Fruit fly (Drosophila melanogaster): ENCODE measurements around the gene CG11755.
A peak's percentile ranks its signal among the peaks of the same experiment; 100 is the strongest.

The CG11755 gene

dm6 chr3R:8659907-8660660 lies 16.6 kb upstream of the CG11755 start (continued):
- TF ChIP-seq BEAF-32 (GFP tag; optimal IDR thresholded peaks at IDR 0.05): peak; percentile 97
- TF ChIP-seq sqz (GFP tag; optimal IDR thresholded peaks at IDR 0.05): peak; percentile 87
- no peak for TF ChIP-seq gcm2 (GFP tag; optimal IDR thresholded peaks at IDR 0.05)
- TF ChIP-seq CG12769 (tag; optimal IDR thresholded peaks at IDR 0.05): peak; percentile 71
- TF ChIP-seq CG11560 (tag; IDR thresholded peaks at IDR 0.05): peak; percentile 68
- peak; percentile 25 for TF ChIP-seq eyg (GFP tag; optimal IDR thresholded peaks at IDR 0.05)
- peak; percentile 5 for TF ChIP-seq Chrac-16 (GFP tag; optimal IDR thresholded peaks at IDR 0.05)
- no peak for TF ChIP-seq CG10462 (GFP tag; optimal IDR thresholded peaks at IDR 0.05)
- TF ChIP-seq pb (GFP tag; optimal IDR thresholded peaks at IDR 0.05): no peak
- TF ChIP-seq CG9932 (GFP tag; IDR thresholded peaks at IDR 0.05): peak; percentile 66
- no peak for TF ChIP-seq lbe (GFP tag; optimal IDR thresholded peaks at IDR 0.05)
- 0 out of 2 replicates have a peak, but pooled peaks have one; percentile 20 for TF ChIP-seq ranshi (GFP tag; IDR thresholded peaks at IDR 0.05)
- TF ChIP-seq CG8359 (GFP tag; optimal IDR thresholded peaks at IDR 0.05; ENCODE audit: borderline replicate concordance): no peak
- TF ChIP-seq CG9215 (GFP tag; IDR thresholded peaks at IDR 0.05): no peak
- TF ChIP-seq unc-4 (GFP tag; IDR thresholded peaks at IDR 0.05; ENCODE audit: partially characterized antibody): peak; percentile 89
- TF ChIP-seq sens-2 (GFP tag; IDR thresholded peaks at IDR 0.05): no peak
- TF ChIP-seq CG7963 (GFP tag; IDR thresholded peaks at IDR 0.05; ENCODE audit: partially characterized antibody): peak; percentile 91
- TF ChIP-seq chm (GFP tag; IDR thresholded peaks at IDR 0.05): peak; percentile 56
- no peak for TF ChIP-seq CG6813 (GFP tag; optimal IDR thresholded peaks at IDR 0.05)
- TF ChIP-seq CG30403 (GFP tag; optimal IDR thresholded peaks at IDR 0.05): peak; percentile 18
- no peak for TF ChIP-seq CG15011 (GFP tag; optimal IDR thresholded peaks at IDR 0.05)
- TF ChIP-seq Usf (GFP tag; optimal IDR thresholded peaks at IDR 0.05): peak; percentile 19
- peak; percentile 40 for TF ChIP-seq CG3281 (GFP tag; optimal IDR thresholded peaks at IDR 0.05)
- no peak for TF ChIP-seq fd102C (GFP tag; optimal IDR thresholded peaks at IDR 0.05)
- peak; percentile 38 for TF ChIP-seq Bteb2 (GFP tag; optimal IDR thresholded peaks at IDR 0.05)
- TF ChIP-seq zen (tag; optimal IDR thresholded peaks at IDR 0.05): peak; percentile 50
- TF ChIP-seq Hand (GFP tag; optimal IDR thresholded peaks at IDR 0.05): no peak
- TF ChIP-seq Pdp1 (GFP tag; optimal IDR thresholded peaks at IDR 0.05): peak in 1 of 2 experiments; percentile 19
- TF ChIP-seq danr (GFP tag; IDR thresholded peaks at IDR 0.05): no peak
- no peak for TF ChIP-seq en (GFP tag; optimal IDR thresholded peaks at IDR 0.05)
- peak; percentile 51 for TF ChIP-seq CG33557 (GFP tag; optimal IDR thresholded peaks at IDR 0.05)
- no peak for TF ChIP-seq CG31365 (tag; optimal IDR thresholded peaks at IDR 0.05)
- TF ChIP-seq scrt (GFP tag; optimal IDR thresholded peaks at IDR 0.05): peak; percentile 6
- peak; percentile 59 for TF ChIP-seq CG32772 (GFP tag; IDR thresholded peaks at IDR 0.05)
- peak; percentile 14 for TF ChIP-seq disco-r (GFP tag; optimal IDR thresholded peaks at IDR 0.05)
- no peak for TF ChIP-seq CG6654 (GFP tag; optimal IDR thresholded peaks at IDR 0.05)
- no peak for TF ChIP-seq vfl (GFP tag; optimal IDR thresholded peaks at IDR 0.05)
- no peak for TF ChIP-seq TFAM (GFP tag; optimal IDR thresholded peaks at IDR 0.05)
- no peak for TF ChIP-seq CG14441 (GFP tag; IDR thresholded peaks at IDR 0.05)
- no peak for TF ChIP-seq Optix (GFP tag; IDR thresholded peaks at IDR 0.05)
- no peak for TF ChIP-seq toy (GFP tag; IDR thresholded peaks at IDR 0.05)
- TF ChIP-seq Elba2 (GFP tag; optimal IDR thresholded peaks at IDR 0.05): peak; percentile 2
- no peak for TF ChIP-seq ro (GFP tag; IDR thresholded peaks at IDR 0.05)
- TF ChIP-seq onecut (GFP tag; IDR thresholded peaks at IDR 0.05): peak; percentile 54
- peak; percentile 10 for TF ChIP-seq nom (GFP tag; optimal IDR thresholded peaks at IDR 0.05)
- TF ChIP-seq Neu2 (GFP tag; optimal IDR thresholded peaks at IDR 0.05; ENCODE audit: borderline replicate concordance): no peak
- no peak for TF ChIP-seq Hmx (GFP tag; optimal IDR thresholded peaks at IDR 0.05)
- TF ChIP-seq sna (GFP tag; IDR thresholded peaks at IDR 0.05; ENCODE audit: partially characterized antibody): peak; percentile 81
- peak; percentile 87 for TF ChIP-seq inv (GFP tag; IDR thresholded peaks at IDR 0.05; ENCODE audit: partially characterized antibody)

Measured in whole organism, embryonic.